Worm (Caenorhabditis elegans) whole organism, late embryonic: ENCODE data around the gene F10D7.4.

ENCODE experiments used
- C08G9.2 ChIP-seq: sonication (generic microtip); optimal IDR thresholded peaks from 2 replicates; lab custom pipeline; 2016; ENCODE audit warnings: mild to moderate bottlenecking, missing genetic modification characterization, moderate library complexity, missing compliant biosample characterization
- F13H6.1 ChIP-seq: sonication (generic microtip); optimal IDR thresholded peaks from 2 replicates; lab custom pipeline; 2016; ENCODE audit warnings: missing genetic modification characterization, missing compliant biosample characterization
- K02D7.2 ChIP-seq: sonication (generic microtip); optimal IDR thresholded peaks from 2 replicates; lab custom pipeline; 2017; ENCODE audit warnings: mild to moderate bottlenecking, missing genetic modification characterization, missing compliant biosample characterization
- K09A11.1 ChIP-seq: sonication (generic microtip); optimal IDR thresholded peaks from 2 replicates; lab custom pipeline; 2017; ENCODE audit warnings: antibody characterized with exemption, mild to moderate bottlenecking, missing genetic modification characterization, missing compliant biosample characterization; ENCODE audit not compliant: insufficient read depth
- T23F11.4 ChIP-seq: fragments of 200-800 bp; sonication (Bioruptor generic); optimal IDR thresholded peaks from 2 replicates; lab custom pipeline; 2018; ENCODE audit warnings: mild to moderate bottlenecking, missing genetic modification characterization, missing compliant biosample characterization
- Y22D7AL.16 ChIP-seq: sonication (generic microtip); optimal IDR thresholded peaks from 2 replicates; lab custom pipeline; 2016; ENCODE audit warnings: missing genetic modification characterization, missing compliant biosample characterization
- ahr-1 ChIP-seq: sonication (generic microtip); optimal IDR thresholded peaks from 2 replicates; lab custom pipeline; 2016; ENCODE audit warnings: missing genetic modification characterization, missing compliant biosample characterization
- ceh-19 ChIP-seq: fragments of 200-800 bp; sonication (Bioruptor generic); optimal IDR thresholded peaks from 2 replicates; lab custom pipeline; 2018; ENCODE audit warnings: mild to moderate bottlenecking, missing genetic modification characterization, missing compliant biosample characterization
- ceh-22 ChIP-seq: sonication (generic microtip); optimal IDR thresholded peaks from 2 replicates; lab custom pipeline; 2017; ENCODE audit warnings: missing biosample characterization, missing genetic modification characterization
- ceh-30 ChIP-seq: fragments of 150-350 bp; optimal IDR thresholded peaks from 2 replicates; lab custom pipeline; 2014; ENCODE audit warnings: missing biosample characterization, missing genetic modification characterization
- ceh-31 ChIP-seq: sonication (generic microtip); optimal IDR thresholded peaks from 2 replicates; lab custom pipeline; 2016; ENCODE audit warnings: missing genetic modification characterization, missing compliant biosample characterization
- ceh-6 ChIP-seq: fragments of 200-800 bp; sonication (Bioruptor generic); optimal IDR thresholded peaks from 2 replicates; lab custom pipeline; 2018; ENCODE audit warnings: mild to moderate bottlenecking, missing genetic modification characterization, missing compliant biosample characterization
- che-1 ChIP-seq: sonication (generic microtip); optimal IDR thresholded peaks from 2 replicates; lab custom pipeline; 2016; ENCODE audit warnings: mild to moderate bottlenecking, missing genetic modification characterization, missing compliant biosample characterization
- dmd-4 ChIP-seq: sonication (generic microtip); optimal IDR thresholded peaks from 2 replicates; lab custom pipeline; 2016; ENCODE audit warnings: borderline replicate concordance, missing genetic modification characterization, missing compliant biosample characterization
- elt-2 ChIP-seq: sonication (generic microtip); optimal IDR thresholded peaks from 2 replicates; lab custom pipeline; 2016; ENCODE audit warnings: missing genetic modification reagents, missing genetic modification characterization, missing compliant biosample characterization
- elt-4 ChIP-seq: sonication (generic microtip); optimal IDR thresholded peaks from 2 replicates; lab custom pipeline; 2016; ENCODE audit warnings: missing genetic modification characterization, missing compliant biosample characterization
- gmeb-2 ChIP-seq: sonication (generic microtip); optimal IDR thresholded peaks from 2 replicates; lab custom pipeline; 2016; ENCODE audit warnings: missing genetic modification characterization, inconsistent platforms, missing compliant biosample characterization
- hlh-15 ChIP-seq: sonication (generic microtip); optimal IDR thresholded peaks from 2 replicates; lab custom pipeline; 2016; ENCODE audit warnings: missing genetic modification characterization, missing compliant biosample characterization
- lim-6 ChIP-seq: sonication (generic microtip); optimal IDR thresholded peaks from 2 replicates; lab custom pipeline; 2016; ENCODE audit warnings: missing genetic modification characterization, missing compliant biosample characterization
- lin-11 ChIP-seq: fragments of 200-800 bp; sonication (Bioruptor generic); optimal IDR thresholded peaks from 2 replicates; lab custom pipeline; 2018; ENCODE audit warnings: mild to moderate bottlenecking, missing genetic modification characterization, missing compliant biosample characterization
- madf-2 ChIP-seq: sonication (generic microtip); optimal IDR thresholded peaks from 2 replicates; lab custom pipeline; 2017; ENCODE audit warnings: missing genetic modification characterization, missing compliant biosample characterization
- nfya-1 ChIP-seq: sonication (generic microtip); optimal IDR thresholded peaks from 2 replicates; lab custom pipeline; 2017; ENCODE audit warnings: missing genetic modification characterization, mild to moderate bottlenecking, missing compliant biosample characterization, antibody characterized with exemption, moderate library complexity
- nhr-11 ChIP-seq: fragments of 150-350 bp; optimal IDR thresholded peaks from 2 replicates; lab custom pipeline; 2014; ENCODE audit warnings: missing biosample characterization, missing genetic modification characterization
- nhr-232 ChIP-seq: sonication (generic microtip); optimal IDR thresholded peaks from 2 replicates; lab custom pipeline; 2016; ENCODE audit warnings: missing genetic modification characterization, missing compliant biosample characterization
- pax-1 ChIP-seq: fragments of 150-350 bp; optimal IDR thresholded peaks from 2 replicates; lab custom pipeline; 2014; ENCODE audit warnings: missing biosample characterization, missing genetic modification characterization
- pha-4 ChIP-seq: fragments of 150-350 bp; optimal IDR thresholded peaks from 2 replicates; lab custom pipeline; 2018; ENCODE audit warnings: missing biosample characterization, missing genetic modification reagents, missing genetic modification characterization
- sdc-2 ChIP-seq: sonication (generic microtip); optimal IDR thresholded peaks from 2 replicates; lab custom pipeline; 2016; ENCODE audit warnings: missing genotype, missing genetic modification characterization, missing compliant biosample characterization
- sox-2 ChIP-seq: fragments of 200-800 bp; sonication (Bioruptor generic); IDR thresholded peaks from 2 replicates; pipeline ENCODE4 v1.3.6; 2022; ENCODE audit warnings: missing genetic modification reagents, missing genetic modification characterization, missing compliant biosample characterization
- syd-9 ChIP-seq: sonication (generic microtip); optimal IDR thresholded peaks from 2 replicates; lab custom pipeline; 2016; ENCODE audit warnings: mild to moderate bottlenecking, missing genetic modification characterization, moderate library complexity, missing compliant biosample characterization
- tbx-2 ChIP-seq: sonication (generic microtip); optimal IDR thresholded peaks from 2 replicates; lab custom pipeline; 2016; ENCODE audit warnings: missing genetic modification characterization, missing compliant biosample characterization
- ttx-3 ChIP-seq: sonication (generic microtip); optimal IDR thresholded peaks from 2 replicates; lab custom pipeline; 2016; ENCODE audit warnings: missing genetic modification reagents, missing genetic modification characterization, missing compliant biosample characterization
- unc-3 ChIP-seq, 2 experiments: fragments of 200-800 bp in 1 of 2; sonication (Bioruptor generic) in 1 of 2; sonication (generic microtip) in 1 of 2; conservative IDR thresholded peaks in 1 of 2; optimal IDR thresholded peaks in 1 of 2; 2 replicates each; pipeline versions ENCODE4 v1.3.6 to Lab custom; 2016 to 2022; ENCODE audit warnings: missing compliant biosample characterization in 2 of 2, missing genetic modification characterization in 2 of 2, missing genetic modification reagents in 1 of 2
- unc-42 ChIP-seq: sonication (generic microtip); optimal IDR thresholded peaks from 2 replicates; lab custom pipeline; 2016; ENCODE audit warnings: missing genotype, missing genetic modification characterization, missing compliant biosample characterization
- unc-86 ChIP-seq: sonication (generic microtip); optimal IDR thresholded peaks from 2 replicates; lab custom pipeline; 2016; ENCODE audit warnings: missing genetic modification characterization, missing compliant biosample characterization
- zip-5 ChIP-seq: sonication (generic microtip); optimal IDR thresholded peaks from 2 replicates; lab custom pipeline; 2016; ENCODE audit warnings: missing genetic modification characterization, missing compliant biosample characterization
- ztf-16 ChIP-seq: sonication (generic microtip); optimal IDR thresholded peaks from 2 replicates; lab custom pipeline; 2017; ENCODE audit warnings: missing genetic modification characterization, missing compliant biosample characterization

Gene F10D7.4

ce11 chrX:17379675-17380074 is 2.2 kb downstream of the F10D7.4 start, which contains the start of gene F10D7.10:
Gene F10D7.10 (minus strand): TSS chrX:17379775.
- TF ChIP-seq unc-42 (tag; lab: Kevin White, UChicago) = no peak
- no peak for TF ChIP-seq ahr-1 (tag; lab: Kevin White, UChicago)
- no peak for TF ChIP-seq F13H6.1
- no peak for TF ChIP-seq tbx-2
- TF ChIP-seq nhr-232 (tag; lab: Kevin White, UChicago) = no peak
- no peak for TF ChIP-seq ceh-6 (GFP tag; lab: Kevin White, UChicago)
- no peak for TF ChIP-seq ceh-30 (tag; lab: Kevin White, UChicago)
- TF ChIP-seq T23F11.4 (GFP tag; lab: Kevin White, UChicago) = no peak
- TF ChIP-seq nhr-11 (tag; lab: Kevin White, UChicago) = no peak
- TF ChIP-seq syd-9 (tag; lab: Kevin White, UChicago) = no peak
- no peak for TF ChIP-seq hlh-15 (tag; lab: Kevin White, UChicago)
- TF ChIP-seq dmd-4 = no peak
- TF ChIP-seq, all 69 proteins: peak for 0

- TF ChIP-seq C08G9.2 (tag; lab: Kevin White, UChicago) = no peak
- no peak for TF ChIP-seq madf-2
- no peak for TF ChIP-seq zip-5 (tag; lab: Kevin White, UChicago)
- no peak for TF ChIP-seq K02D7.2 (tag; lab: Kevin White, UChicago)
- no peak for TF ChIP-seq nfya-1
- no peak for TF ChIP-seq lim-6 (tag; lab: Kevin White, UChicago)
- TF ChIP-seq elt-4 (tag; lab: Kevin White, UChicago) = no peak
- no peak for TF ChIP-seq nhr-232 (tag; lab: Kevin White, UChicago)
- TF ChIP-seq nhr-11 (tag; lab: Kevin White, UChicago) = no peak
- no peak for TF ChIP-seq ahr-1 (tag; lab: Kevin White, UChicago)
- no peak for TF ChIP-seq ceh-6 (GFP tag; lab: Kevin White, UChicago)
- TF ChIP-seq, all 69 proteins: peak for 0
Measured at ce11 chrX:17378996-17379395, 2.9 kb downstream of the F10D7.4 start.

ce11 chrX:17375877-17376276 is 6.0 kb downstream of the F10D7.4 start:
- peak; percentile 31 for TF ChIP-seq elt-2 (tag; lab: Kevin White, UChicago)
- no peak for TF ChIP-seq unc-86 (tag; lab: Kevin White, UChicago)
- TF ChIP-seq K02D7.2 (tag; lab: Kevin White, UChicago) = no peak

- no peak for TF ChIP-seq ceh-19 (GFP tag; lab: Kevin White, UChicago)
- TF ChIP-seq unc-42 (tag; lab: Kevin White, UChicago) = no peak
- no peak for TF ChIP-seq ceh-31 (tag; lab: Kevin White, UChicago)
- TF ChIP-seq che-1 (tag; lab: Kevin White, UChicago) = no peak
- TF ChIP-seq syd-9 (tag; lab: Kevin White, UChicago) = no peak
- no peak for TF ChIP-seq pax-1 (tag; lab: Kevin White, UChicago)
- TF ChIP-seq, all 69 proteins: peak for 0
Measured at ce11 chrX:17374534-17374933, 7.3 kb downstream of the F10D7.4 start, which contains the start of gene F10D7.3. Gene F10D7.3 (minus strand): TSS chrX:17374634.

- TF ChIP-seq Y22D7AL.16 (no peak), sdc-2 (no peak), K09A11.1 (tag; lab: Kevin White, UChicago) (no peak), ttx-3 (tag; lab: Kevin White, UChicago) (no peak), zip-5 (tag; lab: Kevin White, UChicago) (no peak), unc-3 (GFP tag; conservative IDR thresholded peaks at IDR 0.05; lab: Robert Waterston, UW) (no peak), unc-3 (tag; optimal IDR thresholded peaks at IDR 0.05; lab: Kevin White, UChicago) (no peak), gmeb-2 (no peak), lin-11 (tag; lab: Kevin White, UChicago) (no peak), ceh-22 (no peak), sox-2 (GFP tag; lab: Robert Waterston, UW) (no peak), pha-4 (tag; lab: Kevin White, UChicago) (no peak), tbx-2 (no peak), ztf-16 (no peak)
Measured at ce11 chrX:17373955-17374354, 7.9 kb downstream of the F10D7.4 start.
